Fruit fly (Drosophila melanogaster): ENCODE measurements around the gene CG15822.

Gene CG15822

dm6 chr3L:2115524-2116245, 48.0 kb downstream of the CG15822 start, which contains the start of gene sls (continued):
- TF ChIP-seq TFAM (GFP tag; optimal IDR thresholded peaks at IDR 0.05) (peak; percentile 55), CG18764 (GFP tag; optimal IDR thresholded peaks at IDR 0.05) (peak; percentile 74), vfl (GFP tag; optimal IDR thresholded peaks at IDR 0.05) (peak; percentile 74), Fer3 (tag; optimal IDR thresholded peaks at IDR 0.05) (peak; percentile 94), shn (GFP tag; optimal IDR thresholded peaks at IDR 0.05) (peak; percentile 88), Bteb2 (GFP tag; optimal IDR thresholded peaks at IDR 0.05) (peak; percentile 90), Ssrp (tag; optimal IDR thresholded peaks at IDR 0.05) (peak; percentile 91), CG43689 (GFP tag; IDR thresholded peaks at IDR 0.05) (peak; percentile 75), CG3847 (GFP tag; IDR thresholded peaks at IDR 0.05) (peak; percentile 93), CG11723 (GFP tag; optimal IDR thresholded peaks at IDR 0.05) (peak; percentile 85), CG12942 (GFP tag; optimal IDR thresholded peaks at IDR 0.05) (peak; percentile 86), eyg (GFP tag; optimal IDR thresholded peaks at IDR 0.05) (peak; percentile 65), CG9609 (GFP tag; optimal IDR thresholded peaks at IDR 0.05) (peak; percentile 92), eve (GFP tag; optimal IDR thresholded peaks at IDR 0.05) (peak in 1 of 2 experiments; percentile 94), Antp (GFP tag; optimal IDR thresholded peaks at IDR 0.05) (peak; percentile 86), sqz (GFP tag; optimal IDR thresholded peaks at IDR 0.05) (peak; percentile 64), repo (GFP tag; optimal IDR thresholded peaks at IDR 0.05) (peak; percentile 79), Sry-β (GFP tag; optimal IDR thresholded peaks at IDR 0.05) (peak; percentile 38), Rx (GFP tag; IDR thresholded peaks at IDR 0.05) (peak; percentile 82), org-1 (GFP tag; optimal IDR thresholded peaks at IDR 0.05) (peak; percentile 86), cad (GFP tag; optimal IDR thresholded peaks at IDR 0.05) (no peak), dimm (GFP tag; IDR thresholded peaks at IDR 0.05) (peak; percentile 80), Abd-B (GFP tag; optimal IDR thresholded peaks at IDR 0.05) (peak; percentile 89), so (GFP tag; IDR thresholded peaks at IDR 0.05) (peak; percentile 93), CG17385 (GFP tag; optimal IDR thresholded peaks at IDR 0.05) (peak; percentile 90), da (GFP tag; optimal IDR thresholded peaks at IDR 0.05) (peak; percentile 85), cg (GFP tag; optimal IDR thresholded peaks at IDR 0.05) (no peak), YL-1 (GFP tag; optimal IDR thresholded peaks at IDR 0.05) (peak; percentile 16), CG17328 (GFP tag; IDR thresholded peaks at IDR 0.05) (peak; percentile 93), CG18262 (tag; optimal IDR thresholded peaks at IDR 0.05) (peak; percentile 89), Jarid2 (GFP tag; optimal IDR thresholded peaks at IDR 0.05) (peak; percentile 27), bsh (GFP tag; optimal IDR thresholded peaks at IDR 0.05) (peak; percentile 75 to 96), Ravus (GFP tag; IDR thresholded peaks at IDR 0.05) (peak; percentile 62), D19B (GFP tag; optimal IDR thresholded peaks at IDR 0.05) (peak; percentile 91), maf-S (GFP tag; optimal IDR thresholded peaks at IDR 0.05) (peak; percentile 82), CG12071 (GFP tag; optimal IDR thresholded peaks at IDR 0.05) (peak; percentile 78), CG15269 (tag; optimal IDR thresholded peaks at IDR 0.05) (peak; percentile 96), Fer1 (GFP tag; optimal IDR thresholded peaks at IDR 0.05) (no peak), lab (GFP tag; optimal IDR thresholded peaks at IDR 0.05) (peak; percentile 83), CG14860 (GFP tag; IDR thresholded peaks at IDR 0.05; ENCODE audit: partially characterized antibody) (no peak), Hr39 (optimal IDR thresholded peaks at IDR 0.05) (no peak), CG8944 (GFP tag; optimal IDR thresholded peaks at IDR 0.05) (peak; percentile 94), HLH54F (GFP tag; optimal IDR thresholded peaks at IDR 0.05) (peak; percentile 95), tio (GFP tag; optimal IDR thresholded peaks at IDR 0.05) (peak; percentile 89), otp (GFP tag; IDR thresholded peaks at IDR 0.05) (peak; percentile 92), CG10366 (GFP tag; IDR thresholded peaks at IDR 0.05) (peak; percentile 90), CG1832 (GFP tag; optimal IDR thresholded peaks at IDR 0.05) (no peak), CHES-1-like (GFP tag; optimal IDR thresholded peaks at IDR 0.05) (peak; percentile 92), Sox100B (GFP tag; optimal IDR thresholded peaks at IDR 0.05) (peak; percentile 80), CG2875 (GFP tag; optimal IDR thresholded peaks at IDR 0.05) (peak; percentile 84)

Data from whole organism, embryonic.